Worm (Caenorhabditis elegans) whole organism, L4 larva: ENCODE measurements around the gene F13E9.15.

ENCODE experiments used
- F37D6.2 ChIP-seq: sonication (generic microtip); optimal IDR thresholded peaks from 2 replicates; lab custom pipeline; 2016; ENCODE audit warnings: mild to moderate bottlenecking, missing genetic modification characterization, missing compliant biosample characterization
- F44E2.7 ChIP-seq: fragments of 200-800 bp; sonication (Bioruptor generic); IDR thresholded peaks from 2 replicates; pipeline ENCODE4 v2.1.2; 2022; ENCODE audit warnings: missing genetic modification characterization, missing compliant biosample characterization
- Y5F2A.4 ChIP-seq: fragments of 200-800 bp; sonication (Bioruptor generic); optimal IDR thresholded peaks from 2 replicates; lab custom pipeline; 2018; ENCODE audit warnings: mild to moderate bottlenecking, missing genetic modification characterization, missing compliant biosample characterization
- aha-1 ChIP-seq: fragments of 150-350 bp; peaks from one replicate; lab custom pipeline; 2014; ENCODE audit warnings: missing biosample characterization, missing genetic modification characterization
- ama-1 ChIP-seq: fragments of 150-350 bp; optimal IDR thresholded peaks from 2 replicates; lab custom pipeline; 2014; ENCODE audit warnings: inconsistent platforms, mixed read lengths
- attf-4 ChIP-seq: sonication (generic microtip); optimal IDR thresholded peaks from 3 replicates; lab custom pipeline; 2017; ENCODE audit warnings: missing biosample characterization, missing genetic modification characterization
- ceh-28 ChIP-seq: fragments of 150-350 bp; optimal IDR thresholded peaks from 2 replicates; lab custom pipeline; 2014; ENCODE audit warnings: missing biosample characterization, missing genetic modification reagents, missing genetic modification characterization
- ceh-62 ChIP-seq: sonication (generic microtip); optimal IDR thresholded peaks from 2 replicates; lab custom pipeline; 2017; ENCODE audit warnings: missing biosample characterization, missing genetic modification characterization
- ces-1 ChIP-seq: fragments of 150-350 bp; sonication (generic microtip); optimal IDR thresholded peaks from 4 replicates; lab custom pipeline; 2014; ENCODE audit warnings: missing biosample characterization, missing genetic modification reagents, missing genetic modification characterization
- cey-2 ChIP-seq: sonication (generic microtip); optimal IDR thresholded peaks from 3 replicates; lab custom pipeline; 2017; ENCODE audit warnings: missing genetic modification characterization, mild to moderate bottlenecking, missing compliant biosample characterization, antibody characterized with exemption, borderline replicate concordance; ENCODE audit not compliant: insufficient read depth
- daf-12 ChIP-seq: fragments of 150-350 bp; optimal IDR thresholded peaks from 2 replicates; lab custom pipeline; 2014; ENCODE audit warnings: missing biosample characterization, missing genetic modification reagents, missing genetic modification characterization
- daf-16 ChIP-seq, 3 experiments: sonication (generic microtip); optimal IDR thresholded peaks; 2 replicates each; lab custom pipeline; 2016 to 2017; ENCODE audit warnings: missing genetic modification characterization in 3 of 3, missing genetic modification reagents in 3 of 3, mild to moderate bottlenecking in 2 of 3, missing compliant biosample characterization in 2 of 3, missing biosample characterization in 1 of 3, moderate library complexity in 1 of 3
- daf-8 ChIP-seq: fragments of 200-800 bp; sonication (Bioruptor generic); IDR thresholded peaks from 2 replicates; pipeline ENCODE4 v1.3.6; 2022; ENCODE audit warnings: missing genetic modification characterization, missing compliant biosample characterization
- dmd-6 ChIP-seq: fragments of 200-800 bp; sonication (Bioruptor generic); IDR thresholded peaks from 2 replicates; pipeline ENCODE4 v1.3.6; 2022; ENCODE audit warnings: missing genetic modification reagents, missing genetic modification characterization, missing compliant biosample characterization
- dmd-9 ChIP-seq: fragments of 200-800 bp; sonication (Bioruptor generic); IDR thresholded peaks from 2 replicates; pipeline ENCODE4 v1.3.6; 2022; ENCODE audit warnings: missing genetic modification reagents, missing genetic modification characterization, missing compliant biosample characterization
- dpl-1 ChIP-seq: fragments of 150-350 bp; optimal IDR thresholded peaks from 2 replicates; lab custom pipeline; 2014; ENCODE audit warnings: missing biosample characterization, missing genetic modification reagents, missing genetic modification characterization
- dve-1 ChIP-seq: sonication (generic microtip); optimal IDR thresholded peaks from 2 replicates; lab custom pipeline; 2017; ENCODE audit warnings: antibody characterized with exemption, mild to moderate bottlenecking, missing genetic modification characterization, missing compliant biosample characterization; ENCODE audit not compliant: insufficient read depth
- egl-27 ChIP-seq: sonication (generic microtip); optimal IDR thresholded peaks from 3 replicates; lab custom pipeline; 2017; ENCODE audit warnings: missing biosample characterization, missing genetic modification reagents, missing genetic modification characterization
- fos-1 ChIP-seq: fragments of 150-350 bp; optimal IDR thresholded peaks from 2 replicates; lab custom pipeline; 2014; ENCODE audit warnings: missing biosample characterization, missing genetic modification characterization
- hlh-30 ChIP-seq: sonication (generic microtip); optimal IDR thresholded peaks from 2 replicates; lab custom pipeline; 2017; ENCODE audit warnings: antibody characterized with exemption, mild to moderate bottlenecking, missing genetic modification characterization, missing compliant biosample characterization; ENCODE audit not compliant: insufficient read depth
- jun-1 ChIP-seq: fragments of 150-350 bp; optimal IDR thresholded peaks from 2 replicates; lab custom pipeline; 2014; ENCODE audit warnings: missing biosample characterization, missing genetic modification reagents, missing genetic modification characterization
- lin-13 ChIP-seq: fragments of 150-350 bp; optimal IDR thresholded peaks from 2 replicates; lab custom pipeline; 2014; ENCODE audit warnings: missing biosample characterization, missing genetic modification reagents, missing genetic modification characterization
- lin-15B ChIP-seq: fragments of 150-350 bp; sonication (generic microtip); optimal IDR thresholded peaks from 3 replicates; lab custom pipeline; 2014; ENCODE audit warnings: missing biosample characterization, missing genetic modification characterization
- lin-39 ChIP-seq: fragments of 150-350 bp; optimal IDR thresholded peaks from 2 replicates; lab custom pipeline; 2014; ENCODE audit warnings: missing biosample characterization, missing genetic modification reagents, missing genetic modification characterization
- mdt-29 ChIP-seq: fragments of 200-800 bp; sonication (Bioruptor generic); IDR thresholded peaks from 2 replicates; pipeline ENCODE4 v1.3.6; 2022; ENCODE audit warnings: missing genetic modification reagents, missing genetic modification characterization, missing compliant biosample characterization
- mep-1 ChIP-seq: fragments of 150-350 bp; sonication (generic microtip); optimal IDR thresholded peaks from 3 replicates; lab custom pipeline; 2014; ENCODE audit warnings: missing biosample characterization, missing genetic modification characterization
- mxl-2 ChIP-seq: fragments of 200-800 bp; sonication (Bioruptor generic); conservative IDR thresholded peaks from 2 replicates; pipeline ENCODE4 v1.3.6; 2022; ENCODE audit warnings: missing genetic modification reagents, missing genetic modification characterization, missing compliant biosample characterization
- nhr-10 ChIP-seq: fragments of 150-350 bp; optimal IDR thresholded peaks from 2 replicates; lab custom pipeline; 2014; ENCODE audit warnings: missing biosample characterization, missing genetic modification characterization
- nhr-237 ChIP-seq: sonication (generic microtip); optimal IDR thresholded peaks from 2 replicates; lab custom pipeline; 2017; ENCODE audit warnings: missing biosample characterization, missing genetic modification characterization
- nhr-25 ChIP-seq: sonication (generic microtip); optimal IDR thresholded peaks from 2 replicates; lab custom pipeline; 2017; ENCODE audit warnings: missing genetic modification characterization, mild to moderate bottlenecking, missing compliant biosample characterization, antibody characterized with exemption, moderate library complexity, borderline replicate concordance; ENCODE audit not compliant: insufficient read depth
- nhr-41 ChIP-seq: fragments of 200-800 bp; sonication (Bioruptor generic); IDR thresholded peaks from 2 replicates; pipeline ENCODE4 v1.3.6; 2022; ENCODE audit warnings: missing genetic modification reagents, missing genetic modification characterization, missing compliant biosample characterization
- nhr-48 ChIP-seq: sonication (generic microtip); optimal IDR thresholded peaks from 2 replicates; lab custom pipeline; 2016; ENCODE audit warnings: mild to moderate bottlenecking, missing genetic modification characterization, missing compliant biosample characterization
- nhr-6 ChIP-seq: fragments of 150-350 bp; optimal IDR thresholded peaks from 2 replicates; lab custom pipeline; 2014; ENCODE audit warnings: missing biosample characterization, missing genetic modification characterization
- nhr-76 ChIP-seq: fragments of 150-350 bp; optimal IDR thresholded peaks from 2 replicates; lab custom pipeline; 2014; ENCODE audit warnings: missing biosample characterization, missing genetic modification characterization
- pha-4 ChIP-seq, 2 experiments: fragments of 150-350 bp in 1 of 2; fragments of 200-800 bp in 1 of 2; sonication (Bioruptor generic) in 1 of 2; IDR thresholded peaks in 1 of 2; optimal IDR thresholded peaks in 1 of 2; 2 replicates each; pipeline versions ENCODE4 v1.3.6 to Lab custom; 2014 to 2022; ENCODE audit warnings: missing genetic modification characterization in 2 of 2, missing genetic modification reagents in 2 of 2, missing biosample characterization in 1 of 2, missing compliant biosample characterization in 1 of 2
- sdz-12 ChIP-seq: fragments of 200-800 bp; sonication (Bioruptor generic); optimal IDR thresholded peaks from 2 replicates; lab custom pipeline; 2018; ENCODE audit warnings: mild to moderate bottlenecking, missing genetic modification characterization, missing compliant biosample characterization
- tag-97 ChIP-seq: fragments of 200-800 bp; sonication (Bioruptor generic); IDR thresholded peaks from 2 replicates; pipeline ENCODE4 v1.3.6; 2022; ENCODE audit warnings: missing genetic modification characterization, missing compliant biosample characterization
- unc-130 ChIP-seq: sonication (generic microtip); optimal IDR thresholded peaks from 2 replicates; lab custom pipeline; 2016; ENCODE audit warnings: missing genetic modification reagents, missing genetic modification characterization, missing compliant biosample characterization
- unc-39 ChIP-seq: sonication (generic microtip); optimal IDR thresholded peaks from 2 replicates; lab custom pipeline; 2017; ENCODE audit warnings: missing biosample characterization, missing genetic modification characterization
- unc-62 ChIP-seq, 3 experiments: fragments of 150-350 bp in 1 of 3; sonication (generic microtip); optimal IDR thresholded peaks in 2 of 3; peaks in 1 of 3; 1 replicate in 1 of 3; 2 replicates in 2 of 3; lab custom pipeline; 2014 to 2017; ENCODE audit warnings: missing biosample characterization in 3 of 3, missing genetic modification characterization in 3 of 3, missing genetic modification reagents in 3 of 3, missing genotype in 1 of 3
- zfp-3 ChIP-seq: fragments of 200-800 bp; sonication (Bioruptor generic); conservative IDR thresholded peaks from 2 replicates; pipeline ENCODE4 v1.3.6; 2022; ENCODE audit warnings: missing genetic modification reagents, missing genetic modification characterization, missing compliant biosample characterization
- zip-2 ChIP-seq: fragments of 150-350 bp; optimal IDR thresholded peaks from 2 replicates; lab custom pipeline; 2014; ENCODE audit warnings: missing biosample characterization, missing genetic modification characterization
- ztf-11 ChIP-seq: fragments of 150-350 bp; optimal IDR thresholded peaks from 2 replicates; lab custom pipeline; 2014; ENCODE audit warnings: missing biosample characterization, missing genetic modification characterization

F13E9.15 gene

ce11 chrIV:10918877-10919560 lies 29.3 kb upstream of the F13E9.15 start (continued):
- no peak for TF ChIP-seq tag-97
- no peak for TF ChIP-seq unc-130 (GFP tag; lab: Kevin White, UChicago)
- TF ChIP-seq nhr-6 (tag; lab: Kevin White, UChicago): peak; percentile 43
- no peak for TF ChIP-seq zip-2 (tag; lab: Kevin White, UChicago)
- TF ChIP-seq egl-27 (tag; lab: Kevin White, UChicago): no peak
- no peak for TF ChIP-seq jun-1 (tag; lab: Kevin White, UChicago)
- peak; percentile 99 for TF ChIP-seq aha-1 (tag; lab: Kevin White, UChicago)
- no peak for TF ChIP-seq ces-1 (GFP tag; lab: Kevin White, UChicago)
- TF ChIP-seq F44E2.7 (GFP tag; lab: Robert Waterston, UW): no peak
- no peak for TF ChIP-seq fos-1 (tag; lab: Kevin White, UChicago)
- TF ChIP-seq nhr-41 (GFP tag; lab: Robert Waterston, UW): no peak
- no peak for TF ChIP-seq zfp-3 (GFP tag; lab: Robert Waterston, UW)
- TF ChIP-seq dpl-1: peak; percentile 58
- TF ChIP-seq lin-15B (tag; lab: Kevin White, UChicago): no peak
- peak; percentile 25 for TF ChIP-seq nhr-48 (tag; lab: Kevin White, UChicago)
- no peak for TF ChIP-seq lin-39 (tag; lab: Kevin White, UChicago)
- TF ChIP-seq mep-1: peak; percentile 87
- no peak for TF ChIP-seq cey-2 (tag; lab: Kevin White, UChicago)
- TF ChIP-seq ceh-62 (tag; lab: Kevin White, UChicago): no peak
- no peak for TF ChIP-seq nhr-25 (tag; lab: Kevin White, UChicago)
- peak in 1 of 2 experiments; percentile 96 for TF ChIP-seq unc-62 (GFP tag; optimal IDR thresholded peaks at IDR 0.05 in 1 of 2; lab: Kevin White, UChicago)
- no peak for TF ChIP-seq unc-62 (tag; optimal IDR thresholded peaks at IDR 0.05; lab: Kevin White, UChicago)
- TF ChIP-seq nhr-10 (tag; lab: Kevin White, UChicago): no peak
- TF ChIP-seq lin-13 (GFP tag; lab: Kevin White, UChicago): peak; percentile 41
- peak; percentile 64 for TF ChIP-seq dmd-6
- TF ChIP-seq ztf-11: no peak

ce11 chrIV:10916134-10916533 lies 26.5 kb upstream of the F13E9.15 start:
- TF ChIP-seq dve-1 (no peak), sdz-12 (GFP tag; lab: Kevin White, UChicago) (no peak), daf-8 (no peak)

ce11 chrIV:10915388-10915787 lies 25.7 kb upstream of the F13E9.15 start, which contains the start of gene ZK593.3:
TSS of gene ZK593.3 (plus strand) at chrIV:10915688.
- TF ChIP-seq nhr-41 (GFP tag; lab: Robert Waterston, UW) (no peak), dmd-6 (peak; percentile 29)
- TF ChIP-seq, all 104 proteins: peak for 1

ce11 chrIV:10913081-10913480 lies 23.4 kb upstream of the F13E9.15 start, which contains the start of gene ZK593.2:
TSS of gene ZK593.2 (plus strand) at chrIV:10913381.
- TF ChIP-seq mdt-29 (no peak), daf-12 (tag; lab: Kevin White, UChicago) (no peak), unc-39 (tag; lab: Kevin White, UChicago) (no peak), nhr-48 (tag; lab: Kevin White, UChicago) (no peak), mxl-2 (0 out of 2 replicates have a peak, but pooled peaks have one; percentile 11), ama-1 (lab: Kevin White, UChicago) (peak; percentile 59), daf-16 (GFP tag; optimal IDR thresholded peaks at IDR 0.05; lab: Kevin White, UChicago) (no peak), daf-16 (tag; optimal IDR thresholded peaks at IDR 0.05; lab: Kevin White, UChicago) (peak; percentile 8), F37D6.2 (tag; lab: Kevin White, UChicago) (no peak), nhr-25 (tag; lab: Kevin White, UChicago) (no peak), cey-2 (tag; lab: Kevin White, UChicago) (no peak), hlh-30 (tag; lab: Kevin White, UChicago) (no peak), Y5F2A.4 (no peak), ztf-11 (no peak), nhr-76 (tag; lab: Kevin White, UChicago) (no peak), egl-27 (tag; lab: Kevin White, UChicago) (no peak), nhr-237 (tag; lab: Kevin White, UChicago) (no peak), attf-4 (tag; lab: Kevin White, UChicago) (no peak), pha-4 (GFP tag; IDR thresholded peaks at IDR 0.05; lab: Robert Waterston, UW) (no peak), pha-4 (tag; optimal IDR thresholded peaks at IDR 0.05; lab: Kevin White, UChicago) (no peak), zfp-3 (GFP tag; lab: Robert Waterston, UW) (no peak), dmd-9 (GFP tag; lab: Robert Waterston, UW) (no peak), ceh-28 (tag; lab: Kevin White, UChicago) (no peak)
